Fruit fly (Drosophila melanogaster): ENCODE measurements around the gene Pdss2.
A peak's percentile ranks its signal among the peaks of the same experiment; 100 is the strongest.

Gene Pdss2

dm6 chr3L:21067553-21068157 lies 39.9 kb downstream of the Pdss2 start:
- no peak for TF ChIP-seq C15 (GFP tag; IDR thresholded peaks at IDR 0.05)
- no peak for TF ChIP-seq trem (tag; optimal IDR thresholded peaks at IDR 0.05)
- no peak for TF ChIP-seq cas (GFP tag; IDR thresholded peaks at IDR 0.05)
- TF ChIP-seq al (GFP tag; IDR thresholded peaks at IDR 0.05): no peak
- no peak for TF ChIP-seq Antp (GFP tag; optimal IDR thresholded peaks at IDR 0.05)
- TF ChIP-seq Sox102F (GFP tag; optimal IDR thresholded peaks at IDR 0.05): no peak
- peak; percentile 1 for TF ChIP-seq CG10543 (GFP tag; optimal IDR thresholded peaks at IDR 0.05)
- TF ChIP-seq aop (GFP tag; IDR thresholded peaks at IDR 0.05): no peak
- no peak for TF ChIP-seq gsb-n (tag; optimal IDR thresholded peaks at IDR 0.05)
- no peak for TF ChIP-seq Sox100B (GFP tag; optimal IDR thresholded peaks at IDR 0.05)
- TF ChIP-seq CG7357 (GFP tag; IDR thresholded peaks at IDR 0.05): no peak
- TF ChIP-seq cato (GFP tag; optimal IDR thresholded peaks at IDR 0.05; ENCODE audit: borderline replicate concordance): no peak
- TF ChIP-seq CG17912 (GFP tag; optimal IDR thresholded peaks at IDR 0.05): no peak
- TF ChIP-seq CG3726 (GFP tag; IDR thresholded peaks at IDR 0.05): no peak
- TF ChIP-seq sens (GFP tag): peak; percentile 88
- TF ChIP-seq Usf (GFP tag; optimal IDR thresholded peaks at IDR 0.05): no peak
- peak; percentile 27 for TF ChIP-seq CG2712 (tag; optimal IDR thresholded peaks at IDR 0.05)
- TF ChIP-seq CG16813 (GFP tag; IDR thresholded peaks at IDR 0.05; ENCODE audit: partially characterized antibody): 0 out of 3 replicates have a peak, but pooled peaks have one; percentile 27
- TF ChIP-seq CG4328 (GFP tag; optimal IDR thresholded peaks at IDR 0.05): no peak
- TF ChIP-seq CG10321 (GFP tag; IDR thresholded peaks at IDR 0.05): 0 out of 2 replicates have a peak, but pooled peaks have one; percentile 48
- TF ChIP-seq Meics (GFP tag; optimal IDR thresholded peaks at IDR 0.05): no peak
- TF ChIP-seq CG8281 (tag; optimal IDR thresholded peaks at IDR 0.05): no peak
- no peak for TF ChIP-seq CG14441 (GFP tag; IDR thresholded peaks at IDR 0.05)
- TF ChIP-seq CG10979 (tag; optimal IDR thresholded peaks at IDR 0.05): no peak
- peak; percentile 65; the same call in 1 of the 2 replicates for TF ChIP-seq Awh (GFP tag; IDR thresholded peaks at IDR 0.05)
- TF ChIP-seq btn (GFP tag; optimal IDR thresholded peaks at IDR 0.05): no peak
- TF ChIP-seq CG15011 (GFP tag; optimal IDR thresholded peaks at IDR 0.05): no peak
- no peak for TF ChIP-seq CG14667 (GFP tag; IDR thresholded peaks at IDR 0.05)
- TF ChIP-seq Dp (GFP tag; optimal IDR thresholded peaks at IDR 0.05): no peak
- no peak for TF ChIP-seq CG3407 (GFP tag; optimal IDR thresholded peaks at IDR 0.05)
- no peak for TF ChIP-seq Ets97D (GFP tag; optimal IDR thresholded peaks at IDR 0.05)
- peak; percentile 43; the same call in 1 of the 2 replicates for TF ChIP-seq bbx (GFP tag; IDR thresholded peaks at IDR 0.05; ENCODE audit: partially characterized antibody)
- no peak; the same call in 2 of the 3 replicates for TF ChIP-seq row (GFP tag; IDR thresholded peaks at IDR 0.05)
- no peak for TF ChIP-seq CG16779 (GFP tag; IDR thresholded peaks at IDR 0.05)
- TF ChIP-seq Med (GFP tag): peak; percentile 68
- peak; percentile 80 for TF ChIP-seq Lpt (GFP tag; optimal IDR thresholded peaks at IDR 0.05)
- TF ChIP-seq CG1602 (GFP tag; optimal IDR thresholded peaks at IDR 0.05): no peak
- no peak for TF ChIP-seq lov (optimal IDR thresholded peaks at IDR 0.05)
- TF ChIP-seq lov (GFP tag; IDR thresholded peaks at IDR 0.05): 0 out of 3 replicates have a peak, but pooled peaks have one; percentile 36
- TF ChIP-seq hkb (optimal IDR thresholded peaks at IDR 0.05): no peak
- TF ChIP-seq hkb (GFP tag; IDR thresholded peaks at IDR 0.05): no peak
- TF ChIP-seq CG12769 (tag; optimal IDR thresholded peaks at IDR 0.05): peak; percentile 58
- peak; percentile 85 for TF ChIP-seq cg (GFP tag; optimal IDR thresholded peaks at IDR 0.05)
- TF ChIP-seq CG5180 (GFP tag; optimal IDR thresholded peaks at IDR 0.05): peak; percentile 16
- no peak for TF ChIP-seq ase (GFP tag; IDR thresholded peaks at IDR 0.05)
- no peak for TF ChIP-seq sc (optimal IDR thresholded peaks at IDR 0.05)
- no peak for TF ChIP-seq sc (GFP tag; optimal IDR thresholded peaks at IDR 0.05)
- no peak for TF ChIP-seq Taf1 (GFP tag; IDR thresholded peaks at IDR 0.05)
- TF ChIP-seq CG1024 (GFP tag; IDR thresholded peaks at IDR 0.05): no peak
- TF ChIP-seq pros (GFP tag; optimal IDR thresholded peaks at IDR 0.05): peak; percentile 90
- TF ChIP-seq zfh1 (GFP tag; IDR thresholded peaks at IDR 0.05): no peak
- TF ChIP-seq CG15601 (tag; optimal IDR thresholded peaks at IDR 0.05): no peak
